Worm (Caenorhabditis elegans): ENCODE data around the gene srh-99.
A peak's percentile ranks its signal among the peaks of the same experiment; 100 is the strongest.

Gene srh-99

ce11 chrII:3731723-3732122, 15.4 kb upstream of the srh-99 start, which contains the start of the genes sdz-12 and bath-31:
Gene sdz-12, minus strand, starts transcription at chrII:3731823.
Gene bath-31, plus strand, starts transcription at chrII:3731973.
- TF ChIP-seq dve-1 (tag; optimal IDR thresholded peaks at IDR 0.05; ENCODE audit: insufficient read depth) = no peak
- TF ChIP-seq ztf-7 (tag; optimal IDR thresholded peaks at IDR 0.05) = no peak
- no peak for TF ChIP-seq pqm-1 (tag; optimal IDR thresholded peaks at IDR 0.05)
- TF ChIP-seq F10B5.3 (tag; optimal IDR thresholded peaks at IDR 0.05) = no peak
- no peak for TF ChIP-seq T26A8.4 (GFP tag; IDR thresholded peaks at IDR 0.05)
- no peak for TF ChIP-seq zip-11 (GFP tag; IDR thresholded peaks at IDR 0.05)
- TF ChIP-seq jun-1 (tag; optimal IDR thresholded peaks at IDR 0.05) = no peak
- TF ChIP-seq lin-39 (tag; optimal IDR thresholded peaks at IDR 0.05) = no peak
- TF ChIP-seq unc-130 (GFP tag; optimal IDR thresholded peaks at IDR 0.05) = no peak
- no peak for TF ChIP-seq nhr-28 (tag; optimal IDR thresholded peaks at IDR 0.05)
- no peak for TF ChIP-seq unc-39 (tag; optimal IDR thresholded peaks at IDR 0.05)
- TF ChIP-seq nhr-42 (GFP tag; IDR thresholded peaks at IDR 0.05) = no peak
- TF ChIP-seq ZK546.5 (tag; optimal IDR thresholded peaks at IDR 0.05) = no peak
- TF ChIP-seq skn-1 (tag; optimal IDR thresholded peaks at IDR 0.05) = no peak

ce11 chrII:3727996-3728395, 11.6 kb upstream of the srh-99 start, which contains the start of gene C46E10.8:
Gene C46E10.8, minus strand, starts transcription at chrII:3728096.
- peak in 1 of 2 experiments; percentile 28 for TF ChIP-seq unc-62 (GFP tag; optimal IDR thresholded peaks at IDR 0.05 in 1 of 2)
- TF ChIP-seq unc-62 (tag; optimal IDR thresholded peaks at IDR 0.05) = no peak
- no peak for TF ChIP-seq mdt-29 (GFP tag; IDR thresholded peaks at IDR 0.05)

ce11 chrII:3724175-3724715, 7.9 kb upstream of the srh-99 start, which contains the start of gene C46E10.1:
Gene C46E10.1, plus strand, starts transcription at chrII:3724225.
- TF ChIP-seq nhr-28 (tag; optimal IDR thresholded peaks at IDR 0.05) (no peak), aha-1 (tag) (peak; percentile 90)

- no peak for TF ChIP-seq set-16 (GFP tag; IDR thresholded peaks at IDR 0.05)
- TF ChIP-seq lim-7 (GFP tag; IDR thresholded peaks at IDR 0.05) = no peak
- TF ChIP-seq nhr-28 (tag; optimal IDR thresholded peaks at IDR 0.05) = no peak
- TF ChIP-seq mxl-3 (GFP tag; optimal IDR thresholded peaks at IDR 0.05) = no peak
Observed at ce11 chrII:3721016-3721415, 4.7 kb upstream of the srh-99 start, which contains the start of gene C46E10.3. Gene C46E10.3, plus strand, starts transcription at chrII:3721316.

DNA sequence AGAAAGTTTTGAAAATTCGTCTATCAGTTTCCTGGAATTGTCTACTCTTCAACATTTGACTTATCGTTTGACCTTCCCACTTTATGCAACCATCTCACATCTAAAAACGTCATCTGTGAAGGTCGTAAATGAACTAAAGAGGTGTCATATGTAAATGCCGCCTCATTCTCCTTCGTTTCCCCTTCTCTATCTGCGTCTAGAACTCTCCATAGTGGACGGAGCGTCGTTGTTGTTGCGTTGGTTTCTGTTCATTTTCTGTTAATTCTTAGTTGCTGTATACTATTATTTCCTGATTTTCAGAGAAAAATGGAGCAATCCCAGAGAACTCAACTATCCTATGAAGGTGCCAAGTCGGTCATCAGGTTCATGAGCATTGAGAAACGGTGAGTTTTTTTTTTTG, 606 bp upstream of the srh-99 start, which contains the start of gene fbxc-52:
TSS of gene fbxc-52 (plus strand) at position 301 of the 400 bp plus-strand sequence.
- TF ChIP-seq sdz-12 (GFP tag; optimal IDR thresholded peaks at IDR 0.05) (no peak), set-16 (GFP tag; IDR thresholded peaks at IDR 0.05) (no peak), nhr-76 (tag; optimal IDR thresholded peaks at IDR 0.05) (no peak), ceh-32 (tag; optimal IDR thresholded peaks at IDR 0.05; ENCODE audit: poor library complexity) (no peak), lsy-2 (tag; optimal IDR thresholded peaks at IDR 0.05) (no peak), php-3 (GFP tag; IDR thresholded peaks at IDR 0.05) (no peak), ZK546.5 (tag; optimal IDR thresholded peaks at IDR 0.05) (no peak)

ce11 chrII:3714595-3714994, 1.8 kb downstream of the srh-99 start, which contains the start of gene srh-100:
Gene srh-100, minus strand, starts transcription at chrII:3714695.
- no peak for TF ChIP-seq fkh-10 (GFP tag; optimal IDR thresholded peaks at IDR 0.05)
- no peak for TF ChIP-seq F37D6.2 (tag; optimal IDR thresholded peaks at IDR 0.05)
- no peak for TF ChIP-seq mdt-29 (GFP tag; IDR thresholded peaks at IDR 0.05)
- no peak for TF ChIP-seq snpc-4 (tag; optimal IDR thresholded peaks at IDR 0.05)

DNA sequence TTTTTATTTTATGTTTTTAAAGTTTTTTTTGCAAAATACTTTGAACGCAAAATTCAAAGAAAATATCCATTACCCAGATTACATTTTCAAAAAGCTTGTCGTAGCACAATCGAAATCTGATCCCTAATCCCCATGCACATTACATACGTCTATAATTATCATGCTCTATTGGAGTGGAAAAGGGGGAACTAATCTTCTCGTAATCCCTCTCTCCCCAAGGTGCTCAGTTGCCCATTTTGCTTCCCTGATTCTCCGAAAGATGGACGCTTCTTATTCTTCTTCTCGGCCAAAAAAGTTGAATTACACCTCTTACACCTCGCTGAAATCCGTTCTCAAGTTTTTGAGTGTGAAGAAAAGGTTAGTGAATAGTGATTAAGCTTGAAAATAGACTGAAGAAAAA, 5.3 kb downstream of the srh-99 start, which contains the start of gene fbxc-53:
TSS of gene fbxc-53 (plus strand) at position 245 of the 400 bp plus-strand sequence.
- TF ChIP-seq pqm-1 (tag; optimal IDR thresholded peaks at IDR 0.05) (no peak), F26F4.8 (GFP tag; conservative IDR thresholded peaks at IDR 0.05) (no peak), zfp-3 (GFP tag; conservative IDR thresholded peaks at IDR 0.05) (no peak), zfp-2 (tag; optimal IDR thresholded peaks at IDR 0.05) (no peak), Y105C5A.15 (GFP tag; IDR thresholded peaks at IDR 0.05) (no peak), ceh-28 (tag; optimal IDR thresholded peaks at IDR 0.05) (no peak), Y48G9A.11 (GFP tag; IDR thresholded peaks at IDR 0.05) (no peak), ces-1 (GFP tag; optimal IDR thresholded peaks at IDR 0.05) (no peak), ZK546.5 (tag; optimal IDR thresholded peaks at IDR 0.05) (no peak), unc-130 (GFP tag; optimal IDR thresholded peaks at IDR 0.05) (no peak), egl-27 (tag; optimal IDR thresholded peaks at IDR 0.05) (no peak), madf-5 (GFP tag; IDR thresholded peaks at IDR 0.05) (no peak), dpl-1 (GFP tag; optimal IDR thresholded peaks at IDR 0.05) (no peak)
